Worm (Caenorhabditis elegans): ENCODE measurements around the gene K11G12.6.

ce11 chrX:6747906-6748356 lies 18.5 kb upstream of the K11G12.6 start:
- TF ChIP-seq ceh-9 (tag; optimal IDR thresholded peaks at IDR 0.05) (no peak), snpc-4 (tag; optimal IDR thresholded peaks at IDR 0.05) (no peak), nhr-28 (tag; optimal IDR thresholded peaks at IDR 0.05) (no peak), unc-62 (GFP tag; optimal IDR thresholded peaks at IDR 0.05) (no peak), nhr-76 (tag; optimal IDR thresholded peaks at IDR 0.05) (no peak), ceh-16 (tag; optimal IDR thresholded peaks at IDR 0.05) (no peak), mdl-1 (tag; optimal IDR thresholded peaks at IDR 0.05) (peak; percentile 83), nhr-11 (tag; optimal IDR thresholded peaks at IDR 0.05) (no peak)
